Worm (Caenorhabditis elegans) whole organism, L1 larva: ENCODE measurements around the gene paqr-2.

Experiments used
- C04F5.9 ChIP-seq: sonication (generic microtip); optimal IDR thresholded peaks from 2 replicates; lab custom pipeline; 2016; ENCODE audit warnings: missing genetic modification characterization, missing compliant biosample characterization
- C16A3.4 ChIP-seq: fragments of 150-350 bp; optimal IDR thresholded peaks from 2 replicates; lab custom pipeline; 2014; ENCODE audit warnings: missing biosample characterization, missing genetic modification characterization
- C34B4.2 ChIP-seq: sonication (generic microtip); optimal IDR thresholded peaks from 2 replicates; lab custom pipeline; 2017; ENCODE audit warnings: mild to moderate bottlenecking, missing genetic modification characterization, missing compliant biosample characterization
- aha-1 ChIP-seq: fragments of 150-350 bp; optimal IDR thresholded peaks from 2 replicates; lab custom pipeline; 2014; ENCODE audit warnings: missing biosample characterization, missing genetic modification characterization
- ama-1 ChIP-seq: fragments of 150-350 bp; optimal IDR thresholded peaks from 2 replicates; lab custom pipeline; 2014
- blmp-1 ChIP-seq: fragments of 150-350 bp; optimal IDR thresholded peaks from 2 replicates; lab custom pipeline; 2014; ENCODE audit warnings: missing biosample characterization, missing genetic modification characterization
- ceh-63 ChIP-seq: fragments of 200-800 bp; sonication (Bioruptor generic); optimal IDR thresholded peaks from 2 replicates; lab custom pipeline; 2018; ENCODE audit warnings: mild to moderate bottlenecking, missing genetic modification characterization, missing compliant biosample characterization
- ceh-88 ChIP-seq: fragments of 200-800 bp; sonication (Bioruptor generic); IDR thresholded peaks from 2 replicates; pipeline ENCODE4 v1.3.6; 2022; ENCODE audit warnings: missing genetic modification characterization, missing compliant biosample characterization
- dpl-1 ChIP-seq, 3 experiments: fragments of 150-350 bp in 2 of 3; sonication (generic microtip) in 1 of 3; optimal IDR thresholded peaks; 2 replicates each; lab custom pipeline; 2014 to 2017; ENCODE audit warnings: missing biosample characterization in 3 of 3, missing genetic modification characterization in 3 of 3, missing genetic modification reagents in 3 of 3
- dsc-1 ChIP-seq: sonication (generic microtip); optimal IDR thresholded peaks from 2 replicates; lab custom pipeline; 2016; ENCODE audit warnings: mild to moderate bottlenecking, missing genetic modification characterization, missing compliant biosample characterization
- efl-1 ChIP-seq, 4 experiments: fragments of 150-350 bp; optimal IDR thresholded peaks in 3 of 4; peaks in 1 of 4; 1 replicate in 1 of 4; 2 replicates in 3 of 4; lab custom pipeline; 2014; ENCODE audit warnings: missing biosample characterization in 2 of 4, missing genetic modification characterization in 2 of 4, missing genetic modification reagents in 2 of 4
- egl-13 ChIP-seq: sonication (generic microtip); optimal IDR thresholded peaks from 2 replicates; lab custom pipeline; 2016; ENCODE audit warnings: missing genotype, missing genetic modification reagents, missing genetic modification characterization, missing compliant biosample characterization
- elt-2 ChIP-seq: sonication (generic microtip); optimal IDR thresholded peaks from 2 replicates; lab custom pipeline; 2016; ENCODE audit warnings: missing genetic modification characterization, mild to moderate bottlenecking, inconsistent platforms, missing compliant biosample characterization, missing genetic modification reagents
- ets-5 ChIP-seq: fragments of 200-800 bp; sonication (Bioruptor generic); IDR thresholded peaks from 2 replicates; pipeline ENCODE4 v1.3.6; 2022; ENCODE audit warnings: missing genetic modification characterization, missing compliant biosample characterization
- fos-1 ChIP-seq: fragments of 150-350 bp; optimal IDR thresholded peaks from 2 replicates; lab custom pipeline; 2014; ENCODE audit warnings: missing biosample characterization, missing genetic modification characterization
- hlh-17 ChIP-seq: fragments of 200-800 bp; sonication (Bioruptor generic); optimal IDR thresholded peaks from 2 replicates; lab custom pipeline; 2018; ENCODE audit warnings: missing genetic modification characterization, mild to moderate bottlenecking, missing compliant biosample characterization, moderate library complexity, borderline replicate concordance
- irx-1 ChIP-seq: sonication (generic microtip); optimal IDR thresholded peaks from 2 replicates; lab custom pipeline; 2016; ENCODE audit warnings: missing genetic modification characterization, missing compliant biosample characterization
- jun-1 ChIP-seq: fragments of 150-350 bp; optimal IDR thresholded peaks from 2 replicates; lab custom pipeline; 2014; ENCODE audit warnings: missing biosample characterization, missing genetic modification reagents, missing genetic modification characterization
- lin-15B ChIP-seq: fragments of 150-350 bp; sonication (generic microtip); optimal IDR thresholded peaks from 3 replicates; lab custom pipeline; 2014; ENCODE audit warnings: missing biosample characterization, missing genetic modification characterization
- lin-35 ChIP-seq, 2 experiments: fragments of 150-350 bp; optimal IDR thresholded peaks; 2 replicates each; lab custom pipeline; 2014; ENCODE audit warnings: missing biosample characterization in 2 of 2, missing genetic modification characterization in 2 of 2, missing genetic modification reagents in 2 of 2
- lin-39 ChIP-seq: fragments of 150-350 bp; optimal IDR thresholded peaks from 2 replicates; lab custom pipeline; 2014; ENCODE audit warnings: missing biosample characterization, missing genetic modification reagents, missing genetic modification characterization
- lsy-2 ChIP-seq, 2 experiments: fragments of 150-350 bp; optimal IDR thresholded peaks; 2 replicates each; lab custom pipeline; 2014; ENCODE audit warnings: missing biosample characterization in 2 of 2, missing genetic modification characterization in 2 of 2
- mdl-1 ChIP-seq, 2 experiments: fragments of 150-350 bp; optimal IDR thresholded peaks; 2 replicates each; lab custom pipeline; 2014 to 2017; ENCODE audit warnings: missing biosample characterization in 2 of 2, missing genetic modification characterization in 2 of 2, inconsistent platforms in 1 of 2
- mef-2 ChIP-seq: fragments of 150-350 bp; optimal IDR thresholded peaks from 2 replicates; lab custom pipeline; 2014; ENCODE audit warnings: missing biosample characterization, missing genetic modification characterization
- mep-1 ChIP-seq: fragments of 150-350 bp; optimal IDR thresholded peaks from 2 replicates; lab custom pipeline; 2014; ENCODE audit warnings: missing biosample characterization, missing genetic modification characterization
- nhr-12 ChIP-seq: sonication (generic microtip); optimal IDR thresholded peaks from 2 replicates; lab custom pipeline; 2017; ENCODE audit warnings: missing biosample characterization, missing genetic modification characterization
- nhr-71 ChIP-seq: sonication (generic microtip); optimal IDR thresholded peaks from 2 replicates; lab custom pipeline; 2016; ENCODE audit warnings: mild to moderate bottlenecking, missing genetic modification characterization, moderate library complexity, missing compliant biosample characterization
- nhr-76 ChIP-seq: sonication (generic microtip); optimal IDR thresholded peaks from 2 replicates; lab custom pipeline; 2017; ENCODE audit warnings: missing biosample characterization, missing genetic modification characterization
- nhr-77 ChIP-seq: fragments of 150-350 bp; optimal IDR thresholded peaks from 2 replicates; lab custom pipeline; 2014; ENCODE audit warnings: missing biosample characterization, missing genetic modification characterization
- nhr-90 ChIP-seq: sonication (generic microtip); optimal IDR thresholded peaks from 2 replicates; lab custom pipeline; 2016; ENCODE audit warnings: mild to moderate bottlenecking, missing genetic modification characterization, missing compliant biosample characterization; ENCODE audit not compliant: poor library complexity
- rnt-1 ChIP-seq: sonication (generic microtip); optimal IDR thresholded peaks from 2 replicates; lab custom pipeline; 2016; ENCODE audit warnings: mild to moderate bottlenecking, missing genetic modification characterization, moderate library complexity, missing compliant biosample characterization
- skn-1 ChIP-seq: fragments of 150-350 bp; optimal IDR thresholded peaks from 2 replicates; lab custom pipeline; 2014; ENCODE audit warnings: missing biosample characterization, missing genetic modification characterization
- snu-23 ChIP-seq: sonication (generic microtip); optimal IDR thresholded peaks from 2 replicates; lab custom pipeline; 2016; ENCODE audit warnings: missing genetic modification characterization, missing compliant biosample characterization
- sptf-1 ChIP-seq: fragments of 150-350 bp; optimal IDR thresholded peaks from 2 replicates; lab custom pipeline; 2014; ENCODE audit warnings: missing biosample characterization, missing genetic modification characterization
- swsn-7 ChIP-seq: sonication (generic microtip); optimal IDR thresholded peaks from 2 replicates; lab custom pipeline; 2016; ENCODE audit warnings: missing genetic modification characterization, missing compliant biosample characterization
- tbx-2 ChIP-seq: sonication (generic microtip); optimal IDR thresholded peaks from 2 replicates; lab custom pipeline; 2016; ENCODE audit warnings: missing genetic modification characterization, missing compliant biosample characterization
- unc-130 ChIP-seq: fragments of 150-350 bp; optimal IDR thresholded peaks from 2 replicates; lab custom pipeline; 2017; ENCODE audit warnings: missing biosample characterization, missing genetic modification characterization, inconsistent platforms
- unc-62 ChIP-seq: fragments of 150-350 bp; optimal IDR thresholded peaks from 2 replicates; lab custom pipeline; 2014; ENCODE audit warnings: missing biosample characterization, missing genetic modification reagents, missing genetic modification characterization
- unc-86 ChIP-seq: sonication (generic microtip); optimal IDR thresholded peaks from 2 replicates; lab custom pipeline; 2016; ENCODE audit warnings: missing genetic modification characterization, missing compliant biosample characterization
- vab-15 ChIP-seq: sonication (generic microtip); optimal IDR thresholded peaks from 2 replicates; lab custom pipeline; 2017; ENCODE audit warnings: missing genotype, mild to moderate bottlenecking, missing genetic modification characterization, missing compliant biosample characterization
- ztf-11 ChIP-seq, 2 experiments: sonication (generic microtip); optimal IDR thresholded peaks; 2 replicates each; lab custom pipeline; 2016 to 2017; ENCODE audit warnings: missing genetic modification characterization in 2 of 2, missing biosample characterization in 1 of 2, missing compliant biosample characterization in 1 of 2

Gene paqr-2

ce11 chrIII:5379879-5380331 is at the start of gene paqr-2:
Gene paqr-2, minus strand, starts transcription at chrIII:5379929.
- no peak for TF ChIP-seq nhr-90 (tag; lab: Kevin White, UChicago)
- TF ChIP-seq nhr-76 (tag; lab: Kevin White, UChicago): no peak
- TF ChIP-seq dpl-1 (GFP tag; optimal IDR thresholded peaks at IDR 0.05; lab: Kevin White, UChicago): peak; percentile 2 to 57 (median 27)
- no peak for TF ChIP-seq ztf-11 (tag; optimal IDR thresholded peaks at IDR 0.05; lab: Kevin White, UChicago)
- TF ChIP-seq lin-35 (GFP tag; optimal IDR thresholded peaks at IDR 0.05; lab: Kevin White, UChicago): peak; percentile 31 to 64
- TF ChIP-seq unc-130: no peak
- peak in 1 of 2 experiments; percentile 46 for TF ChIP-seq lsy-2 (tag; optimal IDR thresholded peaks at IDR 0.05; lab: Kevin White, UChicago)
- no peak for TF ChIP-seq unc-86 (tag; lab: Kevin White, UChicago)
- TF ChIP-seq lin-15B (tag; lab: Kevin White, UChicago): no peak
- no peak for TF ChIP-seq irx-1 (tag; lab: Kevin White, UChicago)
- no peak for TF ChIP-seq sptf-1 (tag; lab: Kevin White, UChicago)
- TF ChIP-seq C34B4.2 (tag; lab: Kevin White, UChicago): no peak
- TF ChIP-seq tbx-2 (tag; lab: Kevin White, UChicago): no peak
- TF ChIP-seq C04F5.9 (tag; lab: Kevin White, UChicago): no peak
- no peak for TF ChIP-seq ceh-88
- no peak for TF ChIP-seq swsn-7 (tag; lab: Kevin White, UChicago)
- TF ChIP-seq skn-1 (tag; lab: Kevin White, UChicago): no peak
- TF ChIP-seq snu-23: peak; percentile 26
- peak; percentile 27 for TF ChIP-seq mep-1 (tag; lab: Kevin White, UChicago)
- peak; percentile 21 for TF ChIP-seq blmp-1 (tag; lab: Kevin White, UChicago)
- TF ChIP-seq ceh-63: no peak
- TF ChIP-seq hlh-17 (GFP tag; lab: Kevin White, UChicago): no peak
- TF ChIP-seq unc-62 (GFP tag; lab: Kevin White, UChicago): no peak
- peak in 1 of 2 experiments; percentile 46 for TF ChIP-seq mdl-1 (tag; optimal IDR thresholded peaks at IDR 0.05; lab: Kevin White, UChicago)
- peak; percentile 20 for TF ChIP-seq nhr-71
- no peak for TF ChIP-seq vab-15 (tag; lab: Kevin White, UChicago)
- TF ChIP-seq fos-1 (tag; lab: Kevin White, UChicago): no peak
- TF ChIP-seq ama-1: no peak
- no peak for TF ChIP-seq egl-13 (tag; lab: Kevin White, UChicago)
- TF ChIP-seq nhr-12 (tag; lab: Kevin White, UChicago): no peak
- peak; percentile 36 to 43 for TF ChIP-seq efl-1 (optimal IDR thresholded peaks at IDR 0.05; lab: Kevin White, UChicago)
- peak; percentile 39 to 90 for TF ChIP-seq efl-1 (GFP tag; optimal IDR thresholded peaks at IDR 0.05 in 1 of 2; lab: Kevin White, UChicago)
- no peak for TF ChIP-seq elt-2 (tag; lab: Kevin White, UChicago)
- TF ChIP-seq lin-39: no peak
- TF ChIP-seq aha-1 (tag; lab: Kevin White, UChicago): no peak
- TF ChIP-seq jun-1 (tag; lab: Kevin White, UChicago): no peak
- TF ChIP-seq mef-2 (tag; lab: Kevin White, UChicago): no peak
- peak; percentile 4 for TF ChIP-seq rnt-1
- TF ChIP-seq dsc-1 (tag; lab: Kevin White, UChicago): no peak
- TF ChIP-seq C16A3.4 (tag; lab: Kevin White, UChicago): peak; percentile 21
- no peak for TF ChIP-seq ets-5 (GFP tag; lab: Robert Waterston, UW)
- TF ChIP-seq nhr-77 (tag; lab: Kevin White, UChicago): no peak

- TF ChIP-seq ztf-11 (tag; optimal IDR thresholded peaks at IDR 0.05; lab: Kevin White, UChicago): no peak
These were observed 47.4 kb upstream of the paqr-2 start for ce11 chrIII:5427096-5427495.
